Fruit fly (Drosophila melanogaster): ENCODE measurements around the gene Yp3.

dm6 chrX:13753775-13754174 lies 5.6 kb upstream of the Yp3 start:
- no peak for TF ChIP-seq EcR (GFP tag; optimal IDR thresholded peaks at IDR 0.05)
- no peak for TF ChIP-seq pan (optimal IDR thresholded peaks at IDR 0.05)
- TF ChIP-seq Dll (optimal IDR thresholded peaks at IDR 0.05): no peak

Data from whole organism.